5 worm cellular contexts compared by ENCODE assay signal in genomic region chrIII:4193659-4194103, ce11.
TF ChIP-seq lines count a peak whose summit lies in the region.

Gene xbp-1 (plus strand): TSS chrIII:4193809.

TF ChIP-seq in whole organism, L1 larva, 84 proteins besides CTCF, POLR2A, EP300 and RAD21 (continues in another document):
- TF ChIP-seq blmp-1 (tag; optimal IDR thresholded peaks at IDR 0.05; lab: Kevin White, UChicago) (peak; percentile 82), Y116A8C.19 (tag; optimal IDR thresholded peaks at IDR 0.05; lab: Kevin White, UChicago; ENCODE audit: borderline replicate concordance) (no peak), tlp-1 (tag; optimal IDR thresholded peaks at IDR 0.05; lab: Kevin White, UChicago) (no peak), sup-37 (GFP tag; optimal IDR thresholded peaks at IDR 0.05; lab: Kevin White, UChicago) (peak; percentile 49), mef-2 (tag; optimal IDR thresholded peaks at IDR 0.05; lab: Kevin White, UChicago) (no peak), elt-3 (tag; optimal IDR thresholded peaks at IDR 0.05; lab: Kevin White, UChicago) (peak in 4 of 6 experiments; percentile 25 to 75 (median 64)), aha-1 (tag; optimal IDR thresholded peaks at IDR 0.05; lab: Kevin White, UChicago) (no peak), mep-1 (tag; optimal IDR thresholded peaks at IDR 0.05; lab: Kevin White, UChicago) (peak; percentile 91), ceh-63 (GFP tag; optimal IDR thresholded peaks at IDR 0.05; lab: Kevin White, UChicago) (no peak), ztf-11 (tag; optimal IDR thresholded peaks at IDR 0.05; lab: Kevin White, UChicago) (peak in 1 of 2 experiments; percentile 31), ceh-8 (GFP tag; optimal IDR thresholded peaks at IDR 0.05; lab: Kevin White, UChicago) (peak; percentile 30), egl-27 (tag; optimal IDR thresholded peaks at IDR 0.05; lab: Kevin White, UChicago) (peak in 1 of 2 experiments; percentile 65), lin-14 (GFP tag; optimal IDR thresholded peaks at IDR 0.05; lab: Kevin White, UChicago) (peak; percentile 97), ama-1 (optimal IDR thresholded peaks at IDR 0.05; lab: Kevin White, UChicago) (peak; percentile 45), fkh-4 (tag; optimal IDR thresholded peaks at IDR 0.05; lab: Kevin White, UChicago; ENCODE audit: borderline replicate concordance) (no peak), unc-30 (tag; optimal IDR thresholded peaks at IDR 0.05; lab: Kevin White, UChicago) (no peak), mdl-1 (tag; optimal IDR thresholded peaks at IDR 0.05; lab: Kevin White, UChicago) (peak in 1 of 2 experiments; percentile 92)

TF ChIP-seq in whole organism, L3 larva, 47 proteins besides CTCF, POLR2A, EP300 and RAD21 (continues in another document):
- peak; percentile 98 for TF ChIP-seq elt-2 (tag; optimal IDR thresholded peaks at IDR 0.05; lab: Kevin White, UChicago)
- peak; percentile 30 for TF ChIP-seq unc-62 (GFP tag; optimal IDR thresholded peaks at IDR 0.05; lab: Kevin White, UChicago)
- TF ChIP-seq lin-39 (tag; optimal IDR thresholded peaks at IDR 0.05; lab: Kevin White, UChicago): peak; percentile 94
- TF ChIP-seq lin-15B (tag; optimal IDR thresholded peaks at IDR 0.05; lab: Kevin White, UChicago): peak; percentile 84
- TF ChIP-seq snpc-4 (tag; optimal IDR thresholded peaks at IDR 0.05; lab: Kevin White, UChicago): peak; percentile 76
- TF ChIP-seq nhr-76 (tag; optimal IDR thresholded peaks at IDR 0.05; lab: Kevin White, UChicago): no peak
- TF ChIP-seq nhr-77 (tag; optimal IDR thresholded peaks at IDR 0.05; lab: Kevin White, UChicago): no peak
- peak; percentile 75 for TF ChIP-seq ceh-28 (tag; optimal IDR thresholded peaks at IDR 0.05; lab: Kevin White, UChicago)
- no peak for TF ChIP-seq ztf-11 (tag; optimal IDR thresholded peaks at IDR 0.05; lab: Kevin White, UChicago)
- peak; percentile 86 for TF ChIP-seq egl-27 (tag; optimal IDR thresholded peaks at IDR 0.05; lab: Kevin White, UChicago)
- TF ChIP-seq pqm-1 (tag; optimal IDR thresholded peaks at IDR 0.05; lab: Kevin White, UChicago): peak; percentile 97
- TF ChIP-seq ama-1 (optimal IDR thresholded peaks at IDR 0.05; lab: Kevin White, UChicago): peak; percentile 88
- TF ChIP-seq elt-1 (tag; optimal IDR thresholded peaks at IDR 0.05; lab: Kevin White, UChicago): no peak
- no peak for TF ChIP-seq aly-2 (tag; optimal IDR thresholded peaks at IDR 0.05; lab: Kevin White, UChicago)
- TF ChIP-seq nhr-12 (tag; optimal IDR thresholded peaks at IDR 0.05; lab: Kevin White, UChicago): no peak
- peak; percentile 39 for TF ChIP-seq nhr-43 (tag; optimal IDR thresholded peaks at IDR 0.05; lab: Kevin White, UChicago; ENCODE audit: poor library complexity, severe bottlenecking)
- no peak for TF ChIP-seq fkh-2 (tag; optimal IDR thresholded peaks at IDR 0.05; lab: Kevin White, UChicago)
- no peak for TF ChIP-seq nhr-237 (tag; optimal IDR thresholded peaks at IDR 0.05; lab: Kevin White, UChicago)
- peak; percentile 80 for TF ChIP-seq hmg-11 (tag; optimal IDR thresholded peaks at IDR 0.05; lab: Kevin White, UChicago)

TF ChIP-seq in whole organism, early embryonic, 17 proteins besides CTCF, POLR2A, EP300 and RAD21:
- TF ChIP-seq sea-1 (GFP tag; conservative IDR thresholded peaks at IDR 0.05; lab: Robert Waterston, UW) (0 out of 2 replicates have a peak, but pooled peaks have one; percentile 21), pes-1 (GFP tag; IDR thresholded peaks at IDR 0.05; lab: Robert Waterston, UW) (no peak), ets-7 (tag; optimal IDR thresholded peaks at IDR 0.05; lab: Kevin White, UChicago) (no peak), hmg-4 (GFP tag; optimal IDR thresholded peaks at IDR 0.05; lab: Kevin White, UChicago) (peak; percentile 42), scrt-1 (GFP tag; IDR thresholded peaks at IDR 0.05; lab: Robert Waterston, UW) (no peak), aly-1 (tag; optimal IDR thresholded peaks at IDR 0.05; lab: Kevin White, UChicago) (peak; percentile 15), ama-1 (optimal IDR thresholded peaks at IDR 0.05; lab: Kevin White, UChicago) (peak; percentile 6), tbx-37 (GFP tag; conservative IDR thresholded peaks at IDR 0.05; lab: Robert Waterston, UW) (no peak), B0310.2 (tag; optimal IDR thresholded peaks at IDR 0.05; lab: Kevin White, UChicago) (peak; percentile 62), F13C5.2 (tag; optimal IDR thresholded peaks at IDR 0.05; lab: Kevin White, UChicago) (peak; percentile 63), hnd-1 (tag; optimal IDR thresholded peaks at IDR 0.05; lab: Kevin White, UChicago) (no peak), tbx-11 (GFP tag; IDR thresholded peaks at IDR 0.05; lab: Robert Waterston, UW) (no peak)

TF ChIP-seq in whole organism, midembryonic, 9 proteins besides CTCF, POLR2A, EP300 and RAD21:
- TF ChIP-seq tab-1 (GFP tag; IDR thresholded peaks at IDR 0.05; lab: Robert Waterston, UW) (no peak), cog-1 (tag; optimal IDR thresholded peaks at IDR 0.05; lab: Kevin White, UChicago) (peak; percentile 45), klf-2 (GFP tag; conservative IDR thresholded peaks at IDR 0.05; lab: Robert Waterston, UW) (no peak), ref-1 (GFP tag; conservative IDR thresholded peaks at IDR 0.05; lab: Robert Waterston, UW) (no peak), T22C8.4 (GFP tag; IDR thresholded peaks at IDR 0.05; lab: Robert Waterston, UW) (no peak), flt-1 (GFP tag; IDR thresholded peaks at IDR 0.05; lab: Robert Waterston, UW) (peak; percentile 66), ztf-23 (GFP tag; IDR thresholded peaks at IDR 0.05; lab: Robert Waterston, UW) (peak; percentile 41; the same call in 1 of the 2 replicates), ztf-29 (GFP tag; IDR thresholded peaks at IDR 0.05; lab: Robert Waterston, UW) (0 out of 2 replicates have a peak, but pooled peaks have one; percentile 45), med-1 (GFP tag; optimal IDR thresholded peaks at IDR 0.05; lab: Kevin White, UChicago; ENCODE audit: insufficient read depth) (no peak)

TF ChIP-seq in whole organism, young adult, 124 proteins besides CTCF, POLR2A, EP300 and RAD21 (continues in another document):
- TF ChIP-seq ets-4 (GFP tag; optimal IDR thresholded peaks at IDR 0.05; lab: Kevin White, UChicago) (peak; percentile 95), aptf-3 (GFP tag; IDR thresholded peaks at IDR 0.05; lab: Robert Waterston, UW) (no peak), nfya-1 (tag; optimal IDR thresholded peaks at IDR 0.05; lab: Kevin White, UChicago; ENCODE audit: borderline replicate concordance, insufficient read depth) (no peak), efl-1 (GFP tag; optimal IDR thresholded peaks at IDR 0.05; lab: Kevin White, UChicago) (no peak), atf-7 (tag; optimal IDR thresholded peaks at IDR 0.05; lab: Kevin White, UChicago) (peak; percentile 99), tlf-1 (GFP tag; optimal IDR thresholded peaks at IDR 0.05; lab: Kevin White, UChicago) (peak; percentile 78), zfh-2 (GFP tag; conservative IDR thresholded peaks at IDR 0.05; lab: Robert Waterston, UW) (peak; percentile 85), madf-3 (GFP tag; IDR thresholded peaks at IDR 0.05; lab: Robert Waterston, UW) (peak; percentile 95), lsl-1 (GFP tag; optimal IDR thresholded peaks at IDR 0.05; lab: Kevin White, UChicago) (peak; percentile 23), sdz-38 (tag; optimal IDR thresholded peaks at IDR 0.05; lab: Kevin White, UChicago) (no peak), ztf-25 (GFP tag; IDR thresholded peaks at IDR 0.05; lab: Robert Waterston, UW) (no peak), ceh-79 (tag; optimal IDR thresholded peaks at IDR 0.05; lab: Kevin White, UChicago) (no peak), lin-54 (GFP tag; optimal IDR thresholded peaks at IDR 0.05; lab: Kevin White, UChicago) (peak; percentile 67), ztf-18 (tag; optimal IDR thresholded peaks at IDR 0.05; lab: Kevin White, UChicago) (peak; percentile 64), xnd-1 (tag; optimal IDR thresholded peaks at IDR 0.05; lab: Kevin White, UChicago) (no peak), dox-1 (GFP tag; IDR thresholded peaks at IDR 0.05; lab: Robert Waterston, UW) (peak; percentile 92), Y53F4B.3 (GFP tag; IDR thresholded peaks at IDR 0.05; lab: Robert Waterston, UW) (no peak), T26A5.8 (tag; optimal IDR thresholded peaks at IDR 0.05; lab: Kevin White, UChicago) (no peak), cebp-1 (GFP tag; IDR thresholded peaks at IDR 0.05; lab: Robert Waterston, UW) (peak; percentile 100), cebp-1 (tag; optimal IDR thresholded peaks at IDR 0.05; lab: Kevin White, UChicago) (peak; percentile 100), dpl-1 (GFP tag; optimal IDR thresholded peaks at IDR 0.05; lab: Kevin White, UChicago) (no peak), unc-62 (GFP tag; optimal IDR thresholded peaks at IDR 0.05; lab: Kevin White, UChicago) (peak; percentile 76), dpff-1 (tag; optimal IDR thresholded peaks at IDR 0.05; lab: Kevin White, UChicago) (no peak), rpc-1 (optimal IDR thresholded peaks at IDR 0.05; lab: Kevin White, UChicago) (no peak), rpc-1 (tag; optimal IDR thresholded peaks at IDR 0.05; lab: Kevin White, UChicago) (no peak), lin-35 (GFP tag; optimal IDR thresholded peaks at IDR 0.05; lab: Kevin White, UChicago) (peak in 1 of 3 experiments; percentile 48), athp-1 (tag; optimal IDR thresholded peaks at IDR 0.05; lab: Kevin White, UChicago) (peak; percentile 41), nfyb-1 (GFP tag; IDR thresholded peaks at IDR 0.05; lab: Robert Waterston, UW) (peak; percentile 93), pbrm-1 (GFP tag; IDR thresholded peaks at IDR 0.05; lab: Robert Waterston, UW) (peak; percentile 55; the same call in 1 of the 2 replicates), ceh-27 (GFP tag; optimal IDR thresholded peaks at IDR 0.05; lab: Kevin White, UChicago) (peak; percentile 69), tbp1 (GFP tag; optimal IDR thresholded peaks at IDR 0.05; lab: Kevin White, UChicago) (peak; percentile 64), snpc-4 (GFP tag; optimal IDR thresholded peaks at IDR 0.05; lab: Kevin White, UChicago) (no peak), snpc-4 (tag; optimal IDR thresholded peaks at IDR 0.05; lab: Kevin White, UChicago) (peak; percentile 52 to 71 (median 56)), ama-1 (optimal IDR thresholded peaks at IDR 0.05; lab: Kevin White, UChicago) (peak; percentile 75), ama-1 (GFP tag; optimal IDR thresholded peaks at IDR 0.05; lab: Kevin White, UChicago) (no peak), attf-5 (GFP tag; optimal IDR thresholded peaks at IDR 0.05; lab: Kevin White, UChicago) (peak; percentile 98), F49E8.2 (tag; optimal IDR thresholded peaks at IDR 0.05; lab: Kevin White, UChicago; ENCODE audit: insufficient read depth) (no peak), K12H6.12 (tag; optimal IDR thresholded peaks at IDR 0.05; lab: Kevin White, UChicago) (peak; percentile 89), madf-6 (GFP tag; IDR thresholded peaks at IDR 0.05; lab: Robert Waterston, UW) (peak; percentile 38; the same call in 1 of the 2 replicates), egl-44 (GFP tag; IDR thresholded peaks at IDR 0.05; lab: Robert Waterston, UW) (peak; percentile 70; the same call in 1 of the 2 replicates), unc-130 (GFP tag; optimal IDR thresholded peaks at IDR 0.05; lab: Kevin White, UChicago) (no peak)

Comparison
In these comparisons a context has a peak if more than half of its experiments do, and no peak if none do; other contexts are left out.
1. Of the 8 proteins assayed by ChIP-seq in both whole organism, young adult and whole organism, L1 larva: peak only in whole organism, young adult: none; only in whole organism, L1 larva: dpl-1 and efl-1; in both: nhr-90, snpc-4 and unc-62; in neither: 1; mixed calls (peak in some experiments, not most) for 2.